Worm (Caenorhabditis elegans) whole organism, L1 larva: ENCODE data around the gene crn-6.

Experiments used
- C04F5.9 ChIP-seq: sonication (generic microtip); optimal IDR thresholded peaks from 2 replicates; lab custom pipeline; 2016; ENCODE audit warnings: missing genetic modification characterization, missing compliant biosample characterization
- aha-1 ChIP-seq: fragments of 150-350 bp; optimal IDR thresholded peaks from 2 replicates; lab custom pipeline; 2014; ENCODE audit warnings: missing biosample characterization, missing genetic modification characterization
- alr-1 ChIP-seq: fragments of 200-800 bp; sonication (Bioruptor generic); optimal IDR thresholded peaks from 2 replicates; lab custom pipeline; 2018; ENCODE audit warnings: borderline replicate concordance, mild to moderate bottlenecking, missing genetic modification characterization, missing compliant biosample characterization
- ceh-8 ChIP-seq: fragments of 200-800 bp; sonication (Bioruptor generic); optimal IDR thresholded peaks from 2 replicates; lab custom pipeline; 2018; ENCODE audit warnings: mild to moderate bottlenecking, missing genetic modification characterization, moderate library complexity, missing compliant biosample characterization
- ceh-90 ChIP-seq: sonication (generic microtip); optimal IDR thresholded peaks from 2 replicates; lab custom pipeline; 2016; ENCODE audit warnings: missing genetic modification characterization, missing compliant biosample characterization
- dpl-1 ChIP-seq, 3 experiments: fragments of 150-350 bp in 2 of 3; sonication (generic microtip) in 1 of 3; optimal IDR thresholded peaks; 2 replicates each; lab custom pipeline; 2014 to 2017; ENCODE audit warnings: missing biosample characterization in 3 of 3, missing genetic modification characterization in 3 of 3, missing genetic modification reagents in 3 of 3
- dsc-1 ChIP-seq: sonication (generic microtip); optimal IDR thresholded peaks from 2 replicates; lab custom pipeline; 2016; ENCODE audit warnings: mild to moderate bottlenecking, missing genetic modification characterization, missing compliant biosample characterization
- efl-1 ChIP-seq, 4 experiments: fragments of 150-350 bp; optimal IDR thresholded peaks in 3 of 4; peaks in 1 of 4; 1 replicate in 1 of 4; 2 replicates in 3 of 4; lab custom pipeline; 2014; ENCODE audit warnings: missing biosample characterization in 2 of 4, missing genetic modification characterization in 2 of 4, missing genetic modification reagents in 2 of 4
- efl-3 ChIP-seq: fragments of 200-800 bp; sonication (Bioruptor generic); optimal IDR thresholded peaks from 2 replicates; lab custom pipeline; 2018; ENCODE audit warnings: mild to moderate bottlenecking, missing genetic modification characterization, missing compliant biosample characterization
- egl-13 ChIP-seq: sonication (generic microtip); optimal IDR thresholded peaks from 2 replicates; lab custom pipeline; 2016; ENCODE audit warnings: missing genotype, missing genetic modification reagents, missing genetic modification characterization, missing compliant biosample characterization
- elt-2 ChIP-seq: sonication (generic microtip); optimal IDR thresholded peaks from 2 replicates; lab custom pipeline; 2016; ENCODE audit warnings: missing genetic modification characterization, mild to moderate bottlenecking, inconsistent platforms, missing compliant biosample characterization, missing genetic modification reagents
- ets-5 ChIP-seq: fragments of 200-800 bp; sonication (Bioruptor generic); IDR thresholded peaks from 2 replicates; pipeline ENCODE4 v1.3.6; 2022; ENCODE audit warnings: missing genetic modification characterization, missing compliant biosample characterization
- fos-1 ChIP-seq: fragments of 150-350 bp; optimal IDR thresholded peaks from 2 replicates; lab custom pipeline; 2014; ENCODE audit warnings: missing biosample characterization, missing genetic modification characterization
- grh-1 ChIP-seq: fragments of 200-800 bp; sonication (Bioruptor generic); IDR thresholded peaks from 2 replicates; pipeline ENCODE4 v1.3.6; 2022; ENCODE audit warnings: missing genetic modification reagents, missing genetic modification characterization, missing compliant biosample characterization
- hlh-4 ChIP-seq: sonication (generic microtip); optimal IDR thresholded peaks from 2 replicates; lab custom pipeline; 2016; ENCODE audit warnings: mild to moderate bottlenecking, missing genetic modification characterization, missing compliant biosample characterization
- hpl-2 ChIP-seq: fragments of 150-350 bp; optimal IDR thresholded peaks from 2 replicates; lab custom pipeline; 2014; ENCODE audit warnings: missing biosample characterization, missing genetic modification reagents, missing genetic modification characterization
- irx-1 ChIP-seq: sonication (generic microtip); optimal IDR thresholded peaks from 2 replicates; lab custom pipeline; 2016; ENCODE audit warnings: missing genetic modification characterization, missing compliant biosample characterization
- lin-35 ChIP-seq, 2 experiments: fragments of 150-350 bp; optimal IDR thresholded peaks; 2 replicates each; lab custom pipeline; 2014; ENCODE audit warnings: missing biosample characterization in 2 of 2, missing genetic modification characterization in 2 of 2, missing genetic modification reagents in 2 of 2
- lin-39 ChIP-seq: fragments of 150-350 bp; optimal IDR thresholded peaks from 2 replicates; lab custom pipeline; 2014; ENCODE audit warnings: missing biosample characterization, missing genetic modification reagents, missing genetic modification characterization
- lsy-2 ChIP-seq, 2 experiments: fragments of 150-350 bp; optimal IDR thresholded peaks; 2 replicates each; lab custom pipeline; 2014; ENCODE audit warnings: missing biosample characterization in 2 of 2, missing genetic modification characterization in 2 of 2
- nhr-12 ChIP-seq: sonication (generic microtip); optimal IDR thresholded peaks from 2 replicates; lab custom pipeline; 2017; ENCODE audit warnings: missing biosample characterization, missing genetic modification characterization
- nhr-71 ChIP-seq: sonication (generic microtip); optimal IDR thresholded peaks from 2 replicates; lab custom pipeline; 2016; ENCODE audit warnings: mild to moderate bottlenecking, missing genetic modification characterization, moderate library complexity, missing compliant biosample characterization
- nhr-84 ChIP-seq: sonication (generic microtip); optimal IDR thresholded peaks from 2 replicates; lab custom pipeline; 2017; ENCODE audit warnings: missing biosample characterization, missing genetic modification characterization
- nhr-85 ChIP-seq: sonication (generic microtip); peaks from one replicate; lab custom pipeline; 2016; ENCODE audit warnings: missing genetic modification characterization, inconsistent platforms, missing compliant biosample characterization
- pag-3 ChIP-seq: sonication (generic microtip); optimal IDR thresholded peaks from 2 replicates; lab custom pipeline; 2017; ENCODE audit warnings: missing genetic modification characterization, mild to moderate bottlenecking, missing compliant biosample characterization, antibody characterized with exemption, borderline replicate concordance; ENCODE audit not compliant: insufficient read depth
- pax-3 ChIP-seq: fragments of 200-800 bp; sonication (Bioruptor generic); optimal IDR thresholded peaks from 2 replicates; lab custom pipeline; 2018; ENCODE audit warnings: mild to moderate bottlenecking, missing genetic modification characterization, moderate library complexity, missing compliant biosample characterization
- rnt-1 ChIP-seq: sonication (generic microtip); optimal IDR thresholded peaks from 2 replicates; lab custom pipeline; 2016; ENCODE audit warnings: mild to moderate bottlenecking, missing genetic modification characterization, moderate library complexity, missing compliant biosample characterization
- skn-1 ChIP-seq: fragments of 150-350 bp; optimal IDR thresholded peaks from 2 replicates; lab custom pipeline; 2014; ENCODE audit warnings: missing biosample characterization, missing genetic modification characterization
- snu-23 ChIP-seq: sonication (generic microtip); optimal IDR thresholded peaks from 2 replicates; lab custom pipeline; 2016; ENCODE audit warnings: missing genetic modification characterization, missing compliant biosample characterization
- sptf-1 ChIP-seq: fragments of 150-350 bp; optimal IDR thresholded peaks from 2 replicates; lab custom pipeline; 2014; ENCODE audit warnings: missing biosample characterization, missing genetic modification characterization
- swsn-7 ChIP-seq: sonication (generic microtip); optimal IDR thresholded peaks from 2 replicates; lab custom pipeline; 2016; ENCODE audit warnings: missing genetic modification characterization, missing compliant biosample characterization
- tlp-1 ChIP-seq: fragments of 150-350 bp; optimal IDR thresholded peaks from 2 replicates; lab custom pipeline; 2014; ENCODE audit warnings: missing biosample characterization, missing genetic modification characterization
- unc-98 ChIP-seq: fragments of 200-800 bp; sonication (Bioruptor generic); IDR thresholded peaks from 2 replicates; pipeline ENCODE4 v1.3.6; 2022; ENCODE audit warnings: missing genetic modification characterization, missing compliant biosample characterization
- xbp-1 ChIP-seq: sonication (generic microtip); optimal IDR thresholded peaks from 2 replicates; lab custom pipeline; 2016; ENCODE audit warnings: missing genetic modification characterization, missing compliant biosample characterization
- zag-1 ChIP-seq: fragments of 150-350 bp; optimal IDR thresholded peaks from 2 replicates; lab custom pipeline; 2014; ENCODE audit warnings: missing biosample characterization, missing genetic modification characterization
- ztf-4 ChIP-seq: fragments of 150-350 bp; optimal IDR thresholded peaks from 2 replicates; lab custom pipeline; 2014; ENCODE audit warnings: missing biosample characterization, missing genetic modification characterization

Gene crn-6

ce11 chrIII:9366971-9367370 is at the start of gene crn-6:
crn-6 (plus strand) TSS chrIII:9367271.
- TF ChIP-seq nhr-12 (tag; lab: Kevin White, UChicago) (no peak), swsn-7 (tag; lab: Kevin White, UChicago) (no peak), egl-13 (tag; lab: Kevin White, UChicago) (no peak), ets-5 (no peak), irx-1 (tag; lab: Kevin White, UChicago) (no peak), ztf-4 (tag; lab: Kevin White, UChicago) (no peak), pax-3 (no peak), lin-39 (tag; lab: Kevin White, UChicago) (no peak), hpl-2 (no peak), skn-1 (tag; lab: Kevin White, UChicago) (no peak), alr-1 (tag; lab: Kevin White, UChicago) (no peak), elt-2 (tag; lab: Kevin White, UChicago) (no peak), lin-35 (GFP tag; optimal IDR thresholded peaks at IDR 0.05; lab: Kevin White, UChicago) (no peak), dsc-1 (no peak)

DNA sequence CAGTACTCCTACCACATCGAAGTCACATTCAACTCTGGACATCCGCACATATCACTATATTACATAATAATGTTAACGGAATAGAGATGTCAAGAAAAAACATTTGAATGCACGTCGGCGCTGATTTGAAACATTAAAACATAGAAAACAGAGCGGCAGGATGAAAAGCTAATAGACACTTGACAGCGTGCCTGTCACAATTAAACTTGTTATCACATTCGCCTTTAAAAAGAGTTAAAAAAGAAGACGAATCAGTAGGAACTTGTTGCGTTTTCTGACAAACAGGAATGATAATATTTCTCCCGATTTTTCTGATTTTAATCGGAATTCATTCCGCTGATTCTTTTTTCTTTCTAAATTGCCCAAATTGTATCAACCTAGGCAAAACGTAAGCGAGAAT is 49.5 kb upstream of the crn-6 start:
- TF ChIP-seq C04F5.9 (no peak), hpl-2 (no peak), xbp-1 (no peak), nhr-71 (tag; lab: Kevin White, UChicago) (no peak), tlp-1 (tag; lab: Kevin White, UChicago) (no peak), snu-23 (GFP tag; lab: Kevin White, UChicago) (no peak), elt-2 (tag; lab: Kevin White, UChicago) (no peak), aha-1 (tag; lab: Kevin White, UChicago) (no peak), efl-3 (GFP tag; lab: Kevin White, UChicago) (no peak), grh-1 (GFP tag; lab: Robert Waterston, UW) (no peak), fos-1 (tag; lab: Kevin White, UChicago) (no peak)

DNA sequence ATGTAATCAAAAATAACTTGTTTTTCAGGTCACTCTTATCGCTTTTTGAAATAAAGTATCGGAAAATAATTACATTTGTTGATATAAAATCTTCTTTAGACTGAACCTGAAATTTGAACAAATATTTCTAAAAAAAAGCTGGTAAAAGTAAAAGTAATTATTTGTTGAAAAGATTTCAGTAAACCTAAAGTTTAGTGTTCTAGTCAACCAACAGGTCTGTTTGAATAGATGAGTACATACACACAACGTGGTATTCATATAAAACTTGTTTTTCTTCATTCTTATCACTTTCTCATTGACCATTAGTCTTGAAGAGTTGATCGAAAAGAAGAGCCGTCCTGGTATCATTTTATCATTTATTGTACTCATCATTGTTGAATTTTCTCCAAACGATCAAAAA is 47.4 kb upstream of the crn-6 start, which contains the start of gene C40H1.9:
Gene C40H1.9 (plus strand): TSS at position 301 of the 400 bp plus-strand sequence.
- TF ChIP-seq alr-1 (tag; lab: Kevin White, UChicago) (no peak), xbp-1 (no peak), efl-1 (optimal IDR thresholded peaks at IDR 0.05; lab: Kevin White, UChicago) (no peak), efl-1 (GFP tag; optimal IDR thresholded peaks at IDR 0.05 in 1 of 2; lab: Kevin White, UChicago) (no peak), ceh-90 (tag; lab: Kevin White, UChicago) (no peak), nhr-85 (tag; lab: Kevin White, UChicago) (no peak), ceh-8 (no peak), unc-98 (GFP tag; lab: Robert Waterston, UW) (no peak), lsy-2 (tag; optimal IDR thresholded peaks at IDR 0.05; lab: Kevin White, UChicago) (no peak), dpl-1 (GFP tag; optimal IDR thresholded peaks at IDR 0.05; lab: Kevin White, UChicago) (no peak), hlh-4 (tag; lab: Kevin White, UChicago) (no peak), zag-1 (tag; lab: Kevin White, UChicago) (no peak), rnt-1 (tag; lab: Kevin White, UChicago) (no peak), pag-3 (tag; lab: Kevin White, UChicago) (no peak), irx-1 (tag; lab: Kevin White, UChicago) (no peak)

DNA sequence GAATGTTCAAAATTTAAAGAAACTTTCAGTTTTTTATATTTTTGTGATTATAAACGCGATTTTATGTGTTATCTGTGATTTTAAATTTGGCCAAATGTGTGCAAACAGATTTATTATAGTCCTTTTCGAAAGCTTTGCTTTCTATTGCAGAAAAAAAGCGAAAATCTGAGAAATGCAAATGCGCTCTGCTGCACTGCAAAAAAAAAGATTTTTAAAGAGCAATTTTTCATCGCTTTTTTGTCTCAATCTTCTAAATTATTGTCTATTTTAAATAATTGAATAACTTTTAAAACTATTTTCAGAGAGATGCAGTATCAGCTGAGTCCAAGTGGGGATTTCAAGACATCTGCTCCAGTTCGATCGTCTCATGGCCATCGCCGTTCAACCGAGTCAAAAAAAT is 45.1 kb upstream of the crn-6 start, which contains the start of gene cpb-1:
Gene cpb-1 (plus strand): TSS at position 301 of the 400 bp plus-strand sequence.
- peak in 1 of 2 experiments; percentile 19 for TF ChIP-seq efl-1 (optimal IDR thresholded peaks at IDR 0.05; lab: Kevin White, UChicago)
- TF ChIP-seq efl-1 (GFP tag; optimal IDR thresholded peaks at IDR 0.05 in 1 of 2; lab: Kevin White, UChicago) = no peak
- no peak for TF ChIP-seq aha-1 (tag; lab: Kevin White, UChicago)
- no peak for TF ChIP-seq elt-2 (tag; lab: Kevin White, UChicago)
- no peak for TF ChIP-seq nhr-84 (tag; lab: Kevin White, UChicago)
- no peak for TF ChIP-seq sptf-1 (tag; lab: Kevin White, UChicago)
